Fruit fly (Drosophila melanogaster): Measurements from ENCODE around the gene CG34310.

Gene CG34310

dm6 chr2L:6663562-6664051 lies at the start of gene CG34310, which contains the start of the genes CG13771 and cup:
TSS of gene CG34310 (plus strand) at chr2L:6663664.
TSS of gene CG13771 (minus strand) at chr2L:6663612.
TSS of gene cup (plus strand) at chr2L:6663664.
- TF ChIP-seq CG8478 (optimal IDR thresholded peaks at IDR 0.05), result no peak
- no peak for TF ChIP-seq pan (optimal IDR thresholded peaks at IDR 0.05)

- TF ChIP-seq Dll (optimal IDR thresholded peaks at IDR 0.05) (no peak), psq (optimal IDR thresholded peaks at IDR 0.05) (no peak), EcR (GFP tag; optimal IDR thresholded peaks at IDR 0.05) (no peak), usp (GFP tag; optimal IDR thresholded peaks at IDR 0.05) (no peak), CG8478 (optimal IDR thresholded peaks at IDR 0.05) (no peak), pan (optimal IDR thresholded peaks at IDR 0.05) (no peak)
Observed at dm6 chr2L:6614229-6614935, 49.1 kb upstream of the CG34310 start.

dm6 chr2L:6621600-6621999 lies 41.9 kb upstream of the CG34310 start, which contains the start of gene DIP-iota:
TSS of gene DIP-iota (minus strand) at chr2L:6621700.
- TF ChIP-seq CG8478 (optimal IDR thresholded peaks at IDR 0.05) (no peak), Dll (optimal IDR thresholded peaks at IDR 0.05) (no peak), EcR (GFP tag; optimal IDR thresholded peaks at IDR 0.05) (no peak), psq (optimal IDR thresholded peaks at IDR 0.05) (no peak), usp (GFP tag; optimal IDR thresholded peaks at IDR 0.05) (no peak), pan (optimal IDR thresholded peaks at IDR 0.05) (no peak)

DNA sequence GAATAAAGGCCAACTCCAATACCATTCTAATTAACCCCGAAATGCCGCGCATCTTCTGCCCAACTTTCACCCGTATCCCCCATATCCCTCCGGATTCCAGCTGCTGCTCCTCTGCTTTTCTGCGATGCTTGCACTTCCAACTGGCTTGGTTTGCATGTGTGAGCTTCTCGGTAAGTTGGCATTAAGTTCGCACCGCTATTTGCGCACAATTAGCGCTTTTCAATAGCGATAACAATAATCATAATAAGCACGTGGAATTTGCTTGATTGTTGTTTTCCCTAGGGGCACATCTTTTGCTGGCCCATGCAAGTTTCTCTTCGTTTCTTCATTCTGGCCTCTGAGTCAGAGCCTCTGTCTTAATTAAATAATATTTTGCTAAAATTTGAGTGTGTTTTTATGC lies 41.4 kb upstream of the CG34310 start:
- TF ChIP-seq psq (optimal IDR thresholded peaks at IDR 0.05), result no peak
- no peak for TF ChIP-seq usp (GFP tag; optimal IDR thresholded peaks at IDR 0.05)
- no peak for TF ChIP-seq pan (optimal IDR thresholded peaks at IDR 0.05)
- TF ChIP-seq EcR (GFP tag; optimal IDR thresholded peaks at IDR 0.05), result no peak
- TF ChIP-seq Dll (optimal IDR thresholded peaks at IDR 0.05), result no peak

DNA sequence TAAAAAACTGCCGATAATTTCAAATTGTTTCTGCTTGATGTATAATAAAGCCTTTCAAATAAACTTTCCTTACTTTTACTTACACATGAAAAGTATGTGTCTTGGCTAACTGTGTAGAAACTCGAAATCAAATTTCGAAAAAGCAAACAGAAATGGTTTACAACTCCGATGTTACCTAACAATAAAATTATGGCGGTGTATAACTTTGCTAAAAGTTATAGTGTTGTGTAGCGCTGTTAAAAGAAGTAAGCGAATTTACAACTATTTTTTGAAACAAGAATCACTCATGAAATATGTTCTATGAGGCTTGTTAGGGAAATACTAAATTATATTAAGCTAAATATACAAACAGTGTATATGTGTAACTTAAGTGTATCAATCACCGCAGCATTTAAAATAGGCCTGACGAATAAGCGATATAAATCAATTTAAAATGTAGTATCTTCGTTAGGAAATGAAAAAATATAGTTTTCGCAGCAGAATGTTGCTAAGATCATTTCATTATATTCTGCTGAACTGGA lies 40.8 kb upstream of the CG34310 start, which contains the start of gene CG34345:
Gene CG34345, plus strand, starts transcription at position 471 of the 521 bp plus-strand sequence.
- TF ChIP-seq Dll (optimal IDR thresholded peaks at IDR 0.05), result no peak
- no peak for TF ChIP-seq psq (optimal IDR thresholded peaks at IDR 0.05)
- TF ChIP-seq CG8478 (optimal IDR thresholded peaks at IDR 0.05), result no peak
- TF ChIP-seq usp (GFP tag; optimal IDR thresholded peaks at IDR 0.05), result no peak

- no peak for TF ChIP-seq CG8478 (optimal IDR thresholded peaks at IDR 0.05)
- TF ChIP-seq Dll (optimal IDR thresholded peaks at IDR 0.05), result no peak
- TF ChIP-seq psq (optimal IDR thresholded peaks at IDR 0.05), result no peak
- TF ChIP-seq pan (optimal IDR thresholded peaks at IDR 0.05), result no peak
- no peak for TF ChIP-seq usp (GFP tag; optimal IDR thresholded peaks at IDR 0.05)
- TF ChIP-seq EcR (GFP tag; optimal IDR thresholded peaks at IDR 0.05), result no peak
Observed at dm6 chr2L:6632307-6632706, 31.2 kb upstream of the CG34310 start, which contains the start of gene Oatp26F. TSS of gene Oatp26F (minus strand) at chr2L:6632407.

- TF ChIP-seq Dll (optimal IDR thresholded peaks at IDR 0.05), result no peak
- TF ChIP-seq usp (GFP tag; optimal IDR thresholded peaks at IDR 0.05), result no peak
- no peak for TF ChIP-seq EcR (GFP tag; optimal IDR thresholded peaks at IDR 0.05)
- no peak for TF ChIP-seq psq (optimal IDR thresholded peaks at IDR 0.05)
- TF ChIP-seq CG8478 (optimal IDR thresholded peaks at IDR 0.05), result no peak
- no peak for TF ChIP-seq pan (optimal IDR thresholded peaks at IDR 0.05)
Observed at dm6 chr2L:6643218-6643756, 20.2 kb upstream of the CG34310 start.

DNA sequence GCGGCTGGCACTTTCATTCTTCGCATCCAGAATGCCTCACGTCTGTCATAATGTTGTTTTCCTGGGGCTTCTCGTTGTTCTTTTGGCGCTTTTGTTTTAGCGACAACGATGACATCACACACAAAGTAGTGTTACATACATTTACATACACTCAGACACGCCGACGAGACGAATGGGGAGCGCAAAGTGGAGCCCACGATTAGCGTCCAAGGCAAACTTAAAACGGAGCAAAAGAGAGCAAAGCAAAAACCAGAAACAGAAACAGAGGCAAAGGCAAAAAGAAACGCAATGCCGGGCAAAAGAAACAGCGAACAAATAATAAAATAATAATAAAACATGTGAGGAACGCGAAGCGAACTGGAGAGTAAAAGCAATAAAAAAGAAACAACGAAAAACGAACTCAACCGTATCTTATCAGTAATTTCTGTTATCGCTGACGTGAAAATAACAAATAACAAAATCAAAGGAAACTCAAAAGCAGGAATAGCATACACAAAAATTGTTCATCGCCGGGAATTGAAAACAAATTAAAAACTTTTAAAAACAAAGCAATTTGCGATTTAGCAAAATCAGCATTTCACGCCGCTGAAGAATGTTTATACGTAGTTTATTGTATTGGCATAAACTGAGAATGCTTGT lies 18.9 kb upstream of the CG34310 start:
- TF ChIP-seq usp (GFP tag; optimal IDR thresholded peaks at IDR 0.05) (no peak), psq (optimal IDR thresholded peaks at IDR 0.05) (no peak), pan (optimal IDR thresholded peaks at IDR 0.05) (no peak), Dll (optimal IDR thresholded peaks at IDR 0.05) (no peak), CG8478 (optimal IDR thresholded peaks at IDR 0.05) (no peak), EcR (GFP tag; optimal IDR thresholded peaks at IDR 0.05) (no peak)

DNA sequence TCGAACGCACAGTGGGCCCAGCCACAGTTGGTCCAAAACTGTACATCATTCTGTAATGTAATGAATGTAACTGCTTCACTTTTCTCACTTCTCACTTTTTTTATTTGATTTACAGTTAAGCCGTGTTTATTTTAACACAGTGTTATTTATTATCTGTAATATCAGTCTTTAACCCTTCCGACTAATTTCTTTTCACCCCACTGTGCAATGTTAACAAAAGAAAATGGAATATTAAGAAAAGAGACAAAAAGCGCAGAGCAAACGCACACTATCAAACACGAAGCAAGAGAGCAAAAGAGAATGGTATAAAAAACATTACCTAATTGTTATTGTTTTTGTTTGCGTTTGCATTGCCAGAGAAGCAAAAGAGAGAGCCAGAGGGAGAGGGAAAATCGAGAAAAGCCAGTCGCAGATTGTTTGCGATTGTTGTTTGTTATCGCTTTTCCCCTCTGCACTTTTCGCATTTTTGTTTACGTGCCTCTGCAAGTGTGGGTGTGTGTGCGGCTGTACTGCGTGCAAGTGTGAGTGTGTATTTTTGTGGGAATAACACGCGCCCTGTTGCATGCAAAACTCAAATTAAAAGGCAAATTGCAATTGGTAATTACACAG lies 16.3 kb upstream of the CG34310 start:
- TF ChIP-seq pan (optimal IDR thresholded peaks at IDR 0.05) (no peak), Dll (optimal IDR thresholded peaks at IDR 0.05) (no peak), psq (optimal IDR thresholded peaks at IDR 0.05) (no peak), EcR (GFP tag; optimal IDR thresholded peaks at IDR 0.05) (no peak)

DNA sequence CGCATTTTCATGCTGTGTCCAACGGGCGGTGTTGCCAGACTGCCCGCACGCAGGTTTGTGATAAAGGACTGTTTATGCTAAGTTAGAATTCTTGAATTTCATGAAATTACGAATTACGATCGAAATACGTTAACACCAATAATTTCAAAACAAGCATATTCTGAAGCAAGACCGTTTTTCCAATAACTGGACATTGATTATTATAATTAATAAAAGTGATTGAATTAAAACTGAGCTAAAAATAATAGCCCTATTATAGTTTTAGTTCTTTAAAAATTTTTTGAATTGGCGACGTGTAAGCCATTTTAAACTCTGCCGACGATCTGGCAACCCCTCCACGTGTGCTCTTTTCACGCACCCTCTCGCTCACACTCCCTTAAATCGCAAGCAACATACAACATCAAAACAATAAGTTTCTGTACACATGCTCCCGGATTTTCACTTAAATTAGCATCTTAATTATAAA lies 15.3 kb upstream of the CG34310 start:
- TF ChIP-seq pan (optimal IDR thresholded peaks at IDR 0.05) (no peak), Dll (optimal IDR thresholded peaks at IDR 0.05) (no peak), psq (optimal IDR thresholded peaks at IDR 0.05) (no peak), EcR (GFP tag; optimal IDR thresholded peaks at IDR 0.05) (no peak), usp (GFP tag; optimal IDR thresholded peaks at IDR 0.05) (no peak), CG8478 (optimal IDR thresholded peaks at IDR 0.05) (no peak)

DNA sequence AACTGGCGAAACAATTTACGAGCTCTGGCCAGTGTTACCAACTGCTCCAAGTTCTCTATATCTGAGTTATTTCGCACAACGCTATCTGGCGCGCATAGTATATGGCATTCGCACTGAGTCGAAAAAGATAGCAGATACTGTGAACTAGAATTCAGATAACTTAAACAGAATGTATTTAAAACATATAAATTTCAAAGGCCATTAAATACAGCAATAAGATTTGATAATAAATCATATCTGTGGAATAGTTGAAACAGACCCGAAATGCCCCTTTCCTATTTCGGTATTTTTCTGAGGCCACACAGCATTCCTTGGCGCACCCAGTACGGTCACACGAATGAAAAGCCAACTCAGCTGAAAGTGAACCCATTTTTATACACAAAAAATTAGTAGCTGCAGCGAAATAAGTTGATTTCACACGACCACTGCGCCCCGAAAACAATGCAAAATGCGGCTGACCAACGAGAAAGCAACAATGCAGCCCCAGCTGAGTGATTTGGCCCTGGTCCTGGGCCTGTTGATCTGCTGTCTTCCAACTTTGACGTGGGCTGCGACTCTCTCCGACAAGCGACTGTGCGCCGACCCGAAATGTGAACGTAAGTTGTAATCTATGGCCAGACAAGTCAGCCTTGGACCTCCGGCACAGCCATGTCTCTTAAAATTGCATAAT lies 14.2 kb upstream of the CG34310 start, which contains the start of the genes CG31635 and Tango1:
Gene CG31635, minus strand, starts transcription at position 30 of the 670 bp plus-strand sequence.
Gene Tango1, plus strand, starts transcription at position 304 of the 670 bp plus-strand sequence.
- TF ChIP-seq CG8478 (optimal IDR thresholded peaks at IDR 0.05), result no peak
- no peak for TF ChIP-seq Dll (optimal IDR thresholded peaks at IDR 0.05)
- TF ChIP-seq pan (optimal IDR thresholded peaks at IDR 0.05), result no peak
- TF ChIP-seq usp (GFP tag; optimal IDR thresholded peaks at IDR 0.05), result no peak
- TF ChIP-seq EcR (GFP tag; optimal IDR thresholded peaks at IDR 0.05), result no peak

All from whole organism.